Worm (Caenorhabditis elegans): ENCODE measurements around the gene coh-4.

The coh-4 gene

DNA sequence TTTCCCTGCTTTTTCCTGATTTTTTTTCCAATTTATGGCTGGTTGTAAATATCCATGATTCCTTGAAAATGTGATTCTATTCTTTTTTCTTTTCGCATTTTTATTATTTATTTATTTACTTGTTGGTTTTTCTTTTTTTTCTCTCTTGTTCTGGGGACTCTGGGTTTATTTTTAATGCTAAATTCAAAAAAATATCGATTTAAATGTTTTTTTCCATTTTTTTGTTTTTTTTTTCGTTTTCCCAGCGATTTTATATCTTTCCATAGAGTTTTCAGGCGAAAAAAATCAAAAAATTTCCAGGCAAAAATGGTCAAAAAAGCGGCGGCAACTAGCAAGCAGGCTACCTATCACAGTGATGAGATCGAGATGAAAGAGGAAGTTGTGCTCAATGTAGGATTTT lies 23.7 kb upstream of the coh-4 start, which contains the start of gene rpac-40:
rpac-40 (plus strand) TSS at position 301 of the 400 bp plus-strand sequence.
- TF ChIP-seq nhr-28 (tag; optimal IDR thresholded peaks at IDR 0.05) (no peak), nhr-48 (tag; optimal IDR thresholded peaks at IDR 0.05) (no peak), ceh-44 (GFP tag; IDR thresholded peaks at IDR 0.05) (no peak), nhr-111 (GFP tag; optimal IDR thresholded peaks at IDR 0.05) (no peak), nhr-77 (tag; optimal IDR thresholded peaks at IDR 0.05) (no peak), mdt-29 (GFP tag; IDR thresholded peaks at IDR 0.05) (no peak), F37D6.2 (tag; optimal IDR thresholded peaks at IDR 0.05) (no peak), set-16 (GFP tag; IDR thresholded peaks at IDR 0.05) (no peak), dve-1 (tag; optimal IDR thresholded peaks at IDR 0.05; ENCODE audit: insufficient read depth) (no peak), spr-1 (tag; optimal IDR thresholded peaks at IDR 0.05) (no peak), pha-4 (GFP tag; IDR thresholded peaks at IDR 0.05) (no peak), pha-4 (tag; optimal IDR thresholded peaks at IDR 0.05) (no peak), mxl-2 (GFP tag; conservative IDR thresholded peaks at IDR 0.05) (no peak), sdz-12 (GFP tag; optimal IDR thresholded peaks at IDR 0.05) (no peak), php-3 (GFP tag; IDR thresholded peaks at IDR 0.05) (no peak), ces-1 (GFP tag; optimal IDR thresholded peaks at IDR 0.05) (no peak), F49E8.2 (tag; optimal IDR thresholded peaks at IDR 0.05; ENCODE audit: borderline replicate concordance) (no peak), ztf-11 (tag; optimal IDR thresholded peaks at IDR 0.05) (no peak), tra-1 (GFP tag; IDR thresholded peaks at IDR 0.05) (no peak), hlh-11 (tag; optimal IDR thresholded peaks at IDR 0.05) (no peak)

ce11 chrV:4195283-4195682 lies 19.8 kb upstream of the coh-4 start, which contains the start of gene algn-5:
Gene algn-5, plus strand, starts transcription at chrV:4195577.
- TF ChIP-seq unc-39 (tag; optimal IDR thresholded peaks at IDR 0.05) (no peak), zfp-3 (GFP tag; conservative IDR thresholded peaks at IDR 0.05) (no peak), hmg-1.1 (GFP tag; IDR thresholded peaks at IDR 0.05) (no peak), nhr-76 (tag; optimal IDR thresholded peaks at IDR 0.05) (no peak), gei-8 (GFP tag; optimal IDR thresholded peaks at IDR 0.05) (no peak), daf-16 (GFP tag; optimal IDR thresholded peaks at IDR 0.05) (no peak), daf-16 (tag; optimal IDR thresholded peaks at IDR 0.05) (no peak), F10B5.3 (tag; optimal IDR thresholded peaks at IDR 0.05) (no peak), tra-1 (GFP tag; IDR thresholded peaks at IDR 0.05) (no peak), ceh-32 (tag; optimal IDR thresholded peaks at IDR 0.05; ENCODE audit: poor library complexity) (no peak), nhr-25 (tag; optimal IDR thresholded peaks at IDR 0.05; ENCODE audit: borderline replicate concordance, insufficient read depth) (no peak), duxl-1 (tag; optimal IDR thresholded peaks at IDR 0.05; ENCODE audit: poor library complexity) (no peak), unc-62 (GFP tag; optimal IDR thresholded peaks at IDR 0.05 in 1 of 2) (no peak), unc-62 (tag; optimal IDR thresholded peaks at IDR 0.05) (no peak), ceh-44 (GFP tag; IDR thresholded peaks at IDR 0.05) (no peak), cey-2 (tag; optimal IDR thresholded peaks at IDR 0.05; ENCODE audit: borderline replicate concordance, insufficient read depth) (no peak), nhr-111 (GFP tag; optimal IDR thresholded peaks at IDR 0.05) (no peak), sdz-12 (GFP tag; optimal IDR thresholded peaks at IDR 0.05) (no peak), saeg-2 (GFP tag; IDR thresholded peaks at IDR 0.05) (no peak), egl-43 (GFP tag; IDR thresholded peaks at IDR 0.05) (no peak), mdl-1 (tag; optimal IDR thresholded peaks at IDR 0.05) (no peak)

ce11 chrV:4194587-4195211 lies 19.3 kb upstream of the coh-4 start, which contains the start of gene Y45G5AM.9:
Gene Y45G5AM.9, minus strand, starts transcription at chrV:4194637.
- TF ChIP-seq aha-1 (tag) = peak; percentile 86
- TF ChIP-seq snpc-4 (tag; optimal IDR thresholded peaks at IDR 0.05) = no peak
- peak in 1 of 2 experiments; percentile 99 for TF ChIP-seq unc-62 (GFP tag; optimal IDR thresholded peaks at IDR 0.05 in 1 of 2)
- no peak for TF ChIP-seq unc-62 (tag; optimal IDR thresholded peaks at IDR 0.05)
- TF ChIP-seq vab-7 (GFP tag; IDR thresholded peaks at IDR 0.05) = peak; percentile 58; the same call in 1 of the 2 replicates
- TF ChIP-seq lin-13 (GFP tag; optimal IDR thresholded peaks at IDR 0.05) = peak; percentile 66
- TF ChIP-seq php-3 (GFP tag; IDR thresholded peaks at IDR 0.05) = 0 out of 2 replicates have a peak, but pooled peaks have one; percentile 30
- no peak for TF ChIP-seq nhr-6 (tag; optimal IDR thresholded peaks at IDR 0.05)
- no peak for TF ChIP-seq ceh-32 (tag; optimal IDR thresholded peaks at IDR 0.05; ENCODE audit: poor library complexity)
- peak; percentile 64 for TF ChIP-seq F37D6.2 (tag; optimal IDR thresholded peaks at IDR 0.05)
- peak; percentile 58; the same call in 1 of the 2 replicates for TF ChIP-seq nhr-42 (GFP tag; IDR thresholded peaks at IDR 0.05)
- TF ChIP-seq dmd-6 (GFP tag; IDR thresholded peaks at IDR 0.05) = peak; percentile 71
- no peak for TF ChIP-seq mdt-29 (GFP tag; IDR thresholded peaks at IDR 0.05)
- TF ChIP-seq hlh-30 (tag; optimal IDR thresholded peaks at IDR 0.05; ENCODE audit: insufficient read depth) = peak; percentile 74
- TF ChIP-seq set-16 (GFP tag; IDR thresholded peaks at IDR 0.05) = peak; percentile 31; the same call in 1 of the 2 replicates
- no peak for TF ChIP-seq Y5F2A.4 (GFP tag; optimal IDR thresholded peaks at IDR 0.05)
- TF ChIP-seq pqm-1 (tag; optimal IDR thresholded peaks at IDR 0.05) = no peak
- peak; percentile 60 for TF ChIP-seq duxl-1 (tag; optimal IDR thresholded peaks at IDR 0.05; ENCODE audit: poor library complexity)

Data from whole organism, L4 larva.